Worm (Caenorhabditis elegans) whole organism, late embryonic: ENCODE measurements around the gene K07H8.11.

Experiments used
- ceh-14 ChIP-seq: sonication (generic microtip); optimal IDR thresholded peaks from 2 replicates; lab custom pipeline; 2016; ENCODE audit warnings: missing genotype, missing genetic modification characterization, missing compliant biosample characterization
- ceh-6 ChIP-seq: fragments of 200-800 bp; sonication (Bioruptor generic); optimal IDR thresholded peaks from 2 replicates; lab custom pipeline; 2018; ENCODE audit warnings: mild to moderate bottlenecking, missing genetic modification characterization, missing compliant biosample characterization
- ceh-9 ChIP-seq: sonication (generic microtip); optimal IDR thresholded peaks from 2 replicates; lab custom pipeline; 2016; ENCODE audit warnings: mild to moderate bottlenecking, missing genetic modification characterization, inconsistent platforms, missing compliant biosample characterization
- fkh-10 ChIP-seq: fragments of 150-350 bp; optimal IDR thresholded peaks from 2 replicates; lab custom pipeline; 2014; ENCODE audit warnings: missing biosample characterization, missing genetic modification reagents, missing genetic modification characterization
- nhr-11 ChIP-seq: fragments of 150-350 bp; optimal IDR thresholded peaks from 2 replicates; lab custom pipeline; 2014; ENCODE audit warnings: missing biosample characterization, missing genetic modification characterization
- pha-4 ChIP-seq: fragments of 150-350 bp; optimal IDR thresholded peaks from 2 replicates; lab custom pipeline; 2018; ENCODE audit warnings: missing biosample characterization, missing genetic modification reagents, missing genetic modification characterization
- pqm-1 ChIP-seq: sonication (generic microtip); optimal IDR thresholded peaks from 2 replicates; lab custom pipeline; 2016; ENCODE audit warnings: missing genetic modification characterization, missing compliant biosample characterization
- sox-4 ChIP-seq: sonication (generic microtip); optimal IDR thresholded peaks from 2 replicates; lab custom pipeline; 2017; ENCODE audit warnings: mild to moderate bottlenecking, missing genetic modification characterization, inconsistent platforms, missing compliant biosample characterization
- syd-9 ChIP-seq: sonication (generic microtip); optimal IDR thresholded peaks from 2 replicates; lab custom pipeline; 2016; ENCODE audit warnings: mild to moderate bottlenecking, missing genetic modification characterization, moderate library complexity, missing compliant biosample characterization

ce11 chrIV:8255221-8255620 lies 19.9 kb downstream of the K07H8.11 start:
- TF ChIP-seq sox-4 (tag; lab: Kevin White, UChicago) (no peak), nhr-11 (tag; lab: Kevin White, UChicago) (no peak), ceh-9 (tag; lab: Kevin White, UChicago) (no peak), fkh-10 (GFP tag; lab: Kevin White, UChicago) (no peak), syd-9 (tag; lab: Kevin White, UChicago) (no peak), ceh-6 (GFP tag; lab: Kevin White, UChicago) (no peak), pha-4 (no peak), ceh-14 (no peak), pqm-1 (tag; lab: Kevin White, UChicago) (no peak)
